Worm (Caenorhabditis elegans) whole organism, late embryonic: ENCODE results near the gene syg-2.

Source experiments
- F13H6.1 ChIP-seq: sonication (generic microtip); optimal IDR thresholded peaks from 2 replicates; lab custom pipeline; 2016; ENCODE audit warnings: missing genetic modification characterization, missing compliant biosample characterization
- K09A11.1 ChIP-seq: sonication (generic microtip); optimal IDR thresholded peaks from 2 replicates; lab custom pipeline; 2017; ENCODE audit warnings: antibody characterized with exemption, mild to moderate bottlenecking, missing genetic modification characterization, missing compliant biosample characterization; ENCODE audit not compliant: insufficient read depth
- T23F11.4 ChIP-seq: fragments of 200-800 bp; sonication (Bioruptor generic); optimal IDR thresholded peaks from 2 replicates; lab custom pipeline; 2018; ENCODE audit warnings: mild to moderate bottlenecking, missing genetic modification characterization, missing compliant biosample characterization
- ceh-18 ChIP-seq: sonication (generic microtip); optimal IDR thresholded peaks from 2 replicates; lab custom pipeline; 2016; ENCODE audit warnings: missing genetic modification characterization, missing compliant biosample characterization
- ceh-2 ChIP-seq: sonication (generic microtip); optimal IDR thresholded peaks from 2 replicates; lab custom pipeline; 2016; ENCODE audit warnings: missing genotype, missing genetic modification characterization, missing compliant biosample characterization
- ceh-22 ChIP-seq: sonication (generic microtip); optimal IDR thresholded peaks from 2 replicates; lab custom pipeline; 2017; ENCODE audit warnings: missing biosample characterization, missing genetic modification characterization
- ceh-31 ChIP-seq: sonication (generic microtip); optimal IDR thresholded peaks from 2 replicates; lab custom pipeline; 2016; ENCODE audit warnings: missing genetic modification characterization, missing compliant biosample characterization
- ceh-34 ChIP-seq: sonication (generic microtip); optimal IDR thresholded peaks from 2 replicates; lab custom pipeline; 2016; ENCODE audit warnings: mild to moderate bottlenecking, missing genetic modification characterization, missing compliant biosample characterization
- ceh-45 ChIP-seq: fragments of 200-800 bp; sonication (Bioruptor generic); IDR thresholded peaks from 2 replicates; pipeline ENCODE4 v1.3.6; 2022; ENCODE audit warnings: missing genetic modification reagents, missing genetic modification characterization, missing compliant biosample characterization
- ceh-48 ChIP-seq: sonication (generic microtip); optimal IDR thresholded peaks from 2 replicates; lab custom pipeline; 2016; ENCODE audit warnings: missing genetic modification characterization, inconsistent platforms, missing compliant biosample characterization
- dmd-4 ChIP-seq: sonication (generic microtip); optimal IDR thresholded peaks from 2 replicates; lab custom pipeline; 2016; ENCODE audit warnings: borderline replicate concordance, missing genetic modification characterization, missing compliant biosample characterization
- dve-1 ChIP-seq: sonication (generic microtip); optimal IDR thresholded peaks from 2 replicates; lab custom pipeline; 2017; ENCODE audit warnings: antibody characterized with exemption, mild to moderate bottlenecking, missing genetic modification characterization, missing compliant biosample characterization
- eyg-1 ChIP-seq: sonication (generic microtip); optimal IDR thresholded peaks from 2 replicates; lab custom pipeline; 2016; ENCODE audit warnings: missing genotype, missing genetic modification characterization, missing compliant biosample characterization
- fax-1 ChIP-seq: sonication (generic microtip); optimal IDR thresholded peaks from 2 replicates; lab custom pipeline; 2016; ENCODE audit warnings: missing genotype, missing genetic modification characterization, missing compliant biosample characterization
- fkh-10 ChIP-seq: fragments of 150-350 bp; optimal IDR thresholded peaks from 2 replicates; lab custom pipeline; 2014; ENCODE audit warnings: missing biosample characterization, missing genetic modification reagents, missing genetic modification characterization
- fkh-6 ChIP-seq: sonication (generic microtip); optimal IDR thresholded peaks from 2 replicates; lab custom pipeline; 2016; ENCODE audit warnings: missing genetic modification characterization, missing compliant biosample characterization
- hlh-30 ChIP-seq: sonication (generic microtip); optimal IDR thresholded peaks from 2 replicates; lab custom pipeline; 2017; ENCODE audit warnings: antibody characterized with exemption, missing genetic modification characterization, missing compliant biosample characterization; ENCODE audit not compliant: insufficient read depth
- hlh-6 ChIP-seq: sonication (generic microtip); optimal IDR thresholded peaks from 2 replicates; lab custom pipeline; 2016; ENCODE audit warnings: missing genotype, missing genetic modification characterization, missing compliant biosample characterization
- lim-6 ChIP-seq: sonication (generic microtip); optimal IDR thresholded peaks from 2 replicates; lab custom pipeline; 2016; ENCODE audit warnings: missing genetic modification characterization, missing compliant biosample characterization
- lin-11 ChIP-seq: fragments of 200-800 bp; sonication (Bioruptor generic); optimal IDR thresholded peaks from 2 replicates; lab custom pipeline; 2018; ENCODE audit warnings: mild to moderate bottlenecking, missing genetic modification characterization, missing compliant biosample characterization
- madf-2 ChIP-seq: sonication (generic microtip); optimal IDR thresholded peaks from 2 replicates; lab custom pipeline; 2017; ENCODE audit warnings: missing genetic modification characterization, missing compliant biosample characterization
- nfya-1 ChIP-seq: sonication (generic microtip); optimal IDR thresholded peaks from 2 replicates; lab custom pipeline; 2017; ENCODE audit warnings: missing genetic modification characterization, mild to moderate bottlenecking, missing compliant biosample characterization, antibody characterized with exemption, moderate library complexity
- nhr-11 ChIP-seq: fragments of 150-350 bp; optimal IDR thresholded peaks from 2 replicates; lab custom pipeline; 2014; ENCODE audit warnings: missing biosample characterization, missing genetic modification characterization
- nhr-232 ChIP-seq: sonication (generic microtip); optimal IDR thresholded peaks from 2 replicates; lab custom pipeline; 2016; ENCODE audit warnings: missing genetic modification characterization, missing compliant biosample characterization
- npax-4 ChIP-seq: sonication (generic microtip); optimal IDR thresholded peaks from 2 replicates; lab custom pipeline; 2016; ENCODE audit warnings: missing genetic modification characterization, missing compliant biosample characterization
- odd-2 ChIP-seq: sonication (generic microtip); optimal IDR thresholded peaks from 2 replicates; lab custom pipeline; 2017; ENCODE audit warnings: antibody characterized with exemption, mild to moderate bottlenecking, missing genetic modification characterization, missing compliant biosample characterization
- pat-9 ChIP-seq: fragments of 200-800 bp; sonication (Bioruptor generic); optimal IDR thresholded peaks from 2 replicates; lab custom pipeline; 2018; ENCODE audit warnings: mild to moderate bottlenecking, missing genetic modification characterization, moderate library complexity, missing compliant biosample characterization
- pqm-1 ChIP-seq: sonication (generic microtip); optimal IDR thresholded peaks from 2 replicates; lab custom pipeline; 2016; ENCODE audit warnings: missing genetic modification characterization, missing compliant biosample characterization
- pros-1 ChIP-seq: fragments of 150-350 bp; optimal IDR thresholded peaks from 2 replicates; lab custom pipeline; 2014; ENCODE audit warnings: missing biosample characterization, missing genetic modification reagents, missing genetic modification characterization
- ref-2 ChIP-seq: sonication (generic microtip); optimal IDR thresholded peaks from 2 replicates; lab custom pipeline; 2016; ENCODE audit warnings: missing genetic modification characterization, missing compliant biosample characterization
- rnt-1 ChIP-seq: sonication (generic microtip); optimal IDR thresholded peaks from 2 replicates; lab custom pipeline; 2016; ENCODE audit warnings: missing genetic modification characterization, missing compliant biosample characterization
- sdc-2 ChIP-seq: sonication (generic microtip); optimal IDR thresholded peaks from 2 replicates; lab custom pipeline; 2016; ENCODE audit warnings: missing genotype, missing genetic modification characterization, missing compliant biosample characterization
- sox-2 ChIP-seq: fragments of 200-800 bp; sonication (Bioruptor generic); IDR thresholded peaks from 2 replicates; pipeline ENCODE4 v1.3.6; 2022; ENCODE audit warnings: missing genetic modification reagents, missing genetic modification characterization, missing compliant biosample characterization
- sox-4 ChIP-seq: sonication (generic microtip); optimal IDR thresholded peaks from 2 replicates; lab custom pipeline; 2017; ENCODE audit warnings: mild to moderate bottlenecking, missing genetic modification characterization, inconsistent platforms, missing compliant biosample characterization
- tbx-2 ChIP-seq: sonication (generic microtip); optimal IDR thresholded peaks from 2 replicates; lab custom pipeline; 2016; ENCODE audit warnings: missing genetic modification characterization, missing compliant biosample characterization
- unc-55 ChIP-seq: sonication (generic microtip); optimal IDR thresholded peaks from 2 replicates; lab custom pipeline; 2017; ENCODE audit warnings: missing biosample characterization, missing genetic modification reagents, missing genetic modification characterization
- zip-5 ChIP-seq: sonication (generic microtip); optimal IDR thresholded peaks from 2 replicates; lab custom pipeline; 2016; ENCODE audit warnings: missing genetic modification characterization, missing compliant biosample characterization

The syg-2 gene

DNA sequence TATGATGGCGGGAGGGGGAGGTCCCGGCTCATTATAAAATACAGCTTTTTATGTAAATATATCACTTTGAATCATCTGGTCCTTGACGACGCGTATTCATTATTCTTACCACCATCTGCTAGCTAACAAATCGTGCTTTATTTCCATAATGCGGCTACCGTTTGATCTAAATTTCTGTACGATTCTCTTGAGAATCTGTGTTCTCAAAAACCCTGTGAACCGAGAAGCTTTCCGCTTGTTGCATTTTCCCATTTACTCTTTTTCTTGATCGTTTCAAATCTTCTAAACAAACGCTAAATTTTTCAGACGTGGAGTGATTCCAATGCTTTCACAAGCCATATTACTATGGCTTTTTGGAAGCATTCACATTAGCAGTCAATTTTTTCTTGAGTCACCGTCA lies at the start of gene syg-2:
Gene syg-2, plus strand, starts transcription at position 301 of the 400 bp plus-strand sequence.
- TF ChIP-seq ceh-34 (no peak), fkh-10 (GFP tag; lab: Kevin White, UChicago) (no peak), npax-4 (tag; lab: Kevin White, UChicago) (no peak), nhr-11 (tag; lab: Kevin White, UChicago) (no peak), T23F11.4 (no peak), sox-2 (GFP tag; lab: Robert Waterston, UW) (no peak)

DNA sequence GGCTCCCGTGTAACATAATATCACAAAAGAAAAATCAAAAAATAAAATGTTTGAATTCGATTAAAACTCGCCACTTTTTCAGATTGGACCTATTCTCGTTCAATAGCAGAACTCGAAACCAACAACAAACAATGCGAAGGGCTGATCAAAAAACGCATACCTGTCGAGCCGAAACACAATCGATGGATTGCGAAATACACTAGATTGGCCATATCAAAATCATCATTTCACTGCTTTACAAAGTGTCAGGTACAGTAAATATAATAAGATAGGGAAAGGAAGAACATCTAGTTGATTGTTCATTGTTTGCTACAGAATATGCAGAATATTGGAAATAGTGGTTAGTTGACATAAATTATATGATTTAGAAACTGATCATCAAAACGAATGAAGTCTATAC lies 47.0 kb upstream of the syg-2 start:
- TF ChIP-seq hlh-6 (tag; lab: Kevin White, UChicago) (no peak), T23F11.4 (no peak), ceh-45 (GFP tag; lab: Robert Waterston, UW) (no peak), madf-2 (tag; lab: Kevin White, UChicago) (no peak), dve-1 (tag; lab: Kevin White, UChicago) (no peak), ceh-22 (tag; lab: Kevin White, UChicago) (no peak), ceh-34 (no peak), fax-1 (no peak), ceh-2 (tag; lab: Kevin White, UChicago) (no peak), fkh-10 (GFP tag; lab: Kevin White, UChicago) (no peak), K09A11.1 (tag; lab: Kevin White, UChicago) (no peak), rnt-1 (tag; lab: Kevin White, UChicago) (no peak), pat-9 (tag; lab: Kevin White, UChicago) (no peak), pqm-1 (tag; lab: Kevin White, UChicago) (no peak), nhr-232 (no peak), ceh-48 (tag; lab: Kevin White, UChicago) (no peak), lim-6 (tag; lab: Kevin White, UChicago) (no peak)
- TF ChIP-seq, all 69 proteins: peak for 0

DNA sequence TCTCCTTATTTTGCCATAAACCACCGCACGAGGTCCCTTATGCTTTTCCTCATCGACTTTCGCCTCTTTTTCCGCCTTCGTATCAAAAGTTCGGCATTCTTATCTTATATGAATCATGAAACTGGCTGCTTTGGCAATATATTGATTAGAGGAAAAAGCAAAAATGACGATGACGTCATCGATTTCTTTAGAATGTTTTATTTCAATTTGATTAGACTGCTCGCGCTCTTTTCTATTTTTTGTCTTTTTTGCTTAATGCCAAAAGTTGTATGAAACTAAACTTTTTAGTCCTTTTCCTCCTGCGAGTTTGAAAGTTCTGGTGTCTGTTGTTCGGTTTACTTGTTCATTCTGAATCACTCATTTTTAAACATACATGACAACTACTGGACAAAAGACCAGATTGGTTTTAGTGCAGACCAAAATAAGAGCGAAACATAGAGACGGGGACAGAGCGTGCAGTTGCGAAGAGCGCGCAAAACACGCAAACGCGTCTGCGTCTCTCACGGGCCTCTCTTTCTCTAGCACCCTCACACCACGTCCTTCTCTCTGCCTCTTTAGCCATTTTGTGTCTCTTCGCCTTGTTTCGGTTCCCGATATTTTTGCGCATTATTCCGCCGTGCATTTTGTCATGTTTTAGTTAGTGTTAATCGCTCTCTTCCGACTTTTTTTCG lies 44.5 kb upstream of the syg-2 start:
- TF ChIP-seq nfya-1 (tag; lab: Kevin White, UChicago): peak; percentile 45
- no peak for TF ChIP-seq odd-2 (tag; lab: Kevin White, UChicago)
- peak; percentile 75 for TF ChIP-seq ceh-31 (tag; lab: Kevin White, UChicago)
- peak; percentile 57 for TF ChIP-seq tbx-2 (tag; lab: Kevin White, UChicago)
- TF ChIP-seq ceh-22 (tag; lab: Kevin White, UChicago): no peak
- TF ChIP-seq ceh-34: peak; percentile 31
- TF ChIP-seq ceh-18 (tag; lab: Kevin White, UChicago): peak; percentile 61
- TF ChIP-seq unc-55: peak; percentile 57
- peak; percentile 1 for TF ChIP-seq pros-1 (tag; lab: Kevin White, UChicago)
- TF ChIP-seq hlh-30 (tag; lab: Kevin White, UChicago): peak; percentile 21
- TF ChIP-seq F13H6.1 (tag; lab: Kevin White, UChicago): no peak
- peak; percentile 43 for TF ChIP-seq ref-2
- TF ChIP-seq sdc-2 (tag; lab: Kevin White, UChicago): peak; percentile 18
- TF ChIP-seq sox-4 (tag; lab: Kevin White, UChicago): no peak

DNA sequence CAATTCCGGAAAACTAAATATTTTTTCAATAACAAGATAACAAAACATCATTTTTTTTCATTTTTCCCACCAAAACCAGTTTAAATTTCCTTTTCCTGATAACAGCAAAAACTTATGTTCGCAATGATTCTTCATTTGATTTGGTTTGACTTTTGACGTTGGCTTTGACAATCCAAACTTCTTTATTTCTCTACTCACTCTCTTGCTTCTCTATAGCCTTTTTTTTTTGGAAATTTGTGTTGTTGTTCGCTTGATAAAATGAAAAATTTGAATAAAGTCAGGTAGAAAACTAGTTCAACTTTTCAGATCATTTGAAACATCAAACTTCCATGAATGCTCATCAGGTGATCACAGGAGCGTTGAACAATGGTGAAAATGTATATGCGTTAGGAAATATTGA lies 43.7 kb upstream of the syg-2 start, which contains the start of gene rbc-1:
Gene rbc-1, plus strand, starts transcription at position 301 of the 400 bp plus-strand sequence.
- no peak for TF ChIP-seq tbx-2 (tag; lab: Kevin White, UChicago)
- TF ChIP-seq lin-11 (tag; lab: Kevin White, UChicago): no peak
- no peak for TF ChIP-seq fkh-10 (GFP tag; lab: Kevin White, UChicago)
- no peak for TF ChIP-seq eyg-1 (tag; lab: Kevin White, UChicago)
- no peak for TF ChIP-seq dmd-4 (tag; lab: Kevin White, UChicago)
- no peak for TF ChIP-seq zip-5 (tag; lab: Kevin White, UChicago)
- no peak for TF ChIP-seq fkh-6 (tag; lab: Kevin White, UChicago)
